Worm (Caenorhabditis elegans) whole organism, L2 larva: Measurements from ENCODE around the gene Y102A11A.2.

Experiments
- F13H6.1 ChIP-seq: sonication (generic microtip); optimal IDR thresholded peaks from 2 replicates; lab custom pipeline; 2016; ENCODE audit warnings: missing genetic modification characterization, missing compliant biosample characterization
- R02D3.7 ChIP-seq: fragments of 150-350 bp; optimal IDR thresholded peaks from 2 replicates; lab custom pipeline; 2014; ENCODE audit warnings: missing biosample characterization, missing genetic modification characterization
- Y55F3AM.14 ChIP-seq: fragments of 200-800 bp; sonication (Bioruptor generic); optimal IDR thresholded peaks from 2 replicates; lab custom pipeline; 2018; ENCODE audit warnings: mild to moderate bottlenecking, missing genetic modification characterization, missing compliant biosample characterization
- ZK546.5 ChIP-seq: sonication (generic microtip); optimal IDR thresholded peaks from 2 replicates; lab custom pipeline; 2017; ENCODE audit warnings: missing biosample characterization, missing genetic modification characterization
- alr-1 ChIP-seq: fragments of 150-350 bp; optimal IDR thresholded peaks from 2 replicates; lab custom pipeline; 2014; ENCODE audit warnings: missing biosample characterization, missing genetic modification characterization
- aly-2 ChIP-seq: fragments of 150-350 bp; optimal IDR thresholded peaks from 2 replicates; lab custom pipeline; 2014; ENCODE audit warnings: missing biosample characterization, missing genetic modification characterization
- ama-1 ChIP-seq: fragments of 150-350 bp; optimal IDR thresholded peaks from 2 replicates; lab custom pipeline; 2018; ENCODE audit warnings: inconsistent platforms
- blmp-1 ChIP-seq: sonication (generic microtip); optimal IDR thresholded peaks from 2 replicates; lab custom pipeline; 2017; ENCODE audit warnings: missing genetic modification characterization, mild to moderate bottlenecking, missing compliant biosample characterization, antibody characterized with exemption, moderate library complexity; ENCODE audit not compliant: insufficient read depth
- ceh-16 ChIP-seq: fragments of 150-350 bp; optimal IDR thresholded peaks from 2 replicates; lab custom pipeline; 2014; ENCODE audit warnings: missing biosample characterization, missing genetic modification characterization
- crh-2 ChIP-seq: sonication (generic microtip); optimal IDR thresholded peaks from 2 replicates; lab custom pipeline; 2017; ENCODE audit warnings: missing biosample characterization, missing genetic modification characterization
- dmd-4 ChIP-seq: sonication (generic microtip); optimal IDR thresholded peaks from 2 replicates; lab custom pipeline; 2017; ENCODE audit warnings: missing biosample characterization, missing genetic modification characterization
- egl-27 ChIP-seq: sonication (generic microtip); optimal IDR thresholded peaks from 3 replicates; lab custom pipeline; 2017; ENCODE audit warnings: missing biosample characterization, missing genetic modification reagents, missing genetic modification characterization
- elt-3 ChIP-seq: sonication (generic microtip); optimal IDR thresholded peaks from 2 replicates; lab custom pipeline; 2017; ENCODE audit warnings: missing biosample characterization, missing genetic modification characterization
- gmeb-1 ChIP-seq: fragments of 150-350 bp; optimal IDR thresholded peaks from 2 replicates; lab custom pipeline; 2014; ENCODE audit warnings: missing biosample characterization, missing genetic modification characterization
- lin-11 ChIP-seq: fragments of 150-350 bp; sonication (generic microtip); optimal IDR thresholded peaks from 2 replicates; lab custom pipeline; 2014; ENCODE audit warnings: missing biosample characterization, missing genetic modification characterization, inconsistent platforms, mixed read lengths
- mbf-1 ChIP-seq: sonication (generic microtip); optimal IDR thresholded peaks from 2 replicates; lab custom pipeline; 2017; ENCODE audit warnings: missing biosample characterization, missing genetic modification characterization
- nhr-11 ChIP-seq: fragments of 150-350 bp; optimal IDR thresholded peaks from 2 replicates; lab custom pipeline; 2014; ENCODE audit warnings: missing biosample characterization, missing genetic modification characterization
- nhr-12 ChIP-seq: fragments of 150-350 bp; optimal IDR thresholded peaks from 2 replicates; lab custom pipeline; 2014; ENCODE audit warnings: missing biosample characterization, missing genetic modification characterization
- nhr-129 ChIP-seq: fragments of 150-350 bp; optimal IDR thresholded peaks from 2 replicates; lab custom pipeline; 2014; ENCODE audit warnings: missing biosample characterization, missing genetic modification characterization
- nhr-21 ChIP-seq: fragments of 150-350 bp; optimal IDR thresholded peaks from 2 replicates; lab custom pipeline; 2014; ENCODE audit warnings: missing biosample characterization, missing genetic modification characterization
- nhr-23 ChIP-seq: fragments of 150-350 bp; optimal IDR thresholded peaks from 2 replicates; lab custom pipeline; 2014; ENCODE audit warnings: missing biosample characterization, missing genetic modification reagents, missing genetic modification characterization
- nhr-25 ChIP-seq: fragments of 150-350 bp; sonication (generic microtip); optimal IDR thresholded peaks from 3 replicates; lab custom pipeline; 2014; ENCODE audit warnings: missing biosample characterization, missing genetic modification characterization
- nhr-6 ChIP-seq: fragments of 150-350 bp; optimal IDR thresholded peaks from 2 replicates; lab custom pipeline; 2014; ENCODE audit warnings: missing biosample characterization, missing genetic modification characterization
- nhr-77 ChIP-seq: fragments of 150-350 bp; optimal IDR thresholded peaks from 2 replicates; lab custom pipeline; 2014; ENCODE audit warnings: missing biosample characterization, missing genetic modification characterization
- peb-1 ChIP-seq: fragments of 150-350 bp; optimal IDR thresholded peaks from 2 replicates; lab custom pipeline; 2014; ENCODE audit warnings: missing biosample characterization, missing genetic modification characterization
- sma-3 ChIP-seq: sonication (generic microtip); optimal IDR thresholded peaks from 2 replicates; lab custom pipeline; 2016; ENCODE audit warnings: missing genetic modification reagents, missing genetic modification characterization, missing compliant biosample characterization
- snpc-4 ChIP-seq: fragments of 150-350 bp; optimal IDR thresholded peaks from 2 replicates; lab custom pipeline; 2014; ENCODE audit warnings: missing biosample characterization, missing genetic modification characterization
- unc-39 ChIP-seq: fragments of 150-350 bp; optimal IDR thresholded peaks from 2 replicates; lab custom pipeline; 2014; ENCODE audit warnings: missing biosample characterization, missing genetic modification characterization
- unc-55 ChIP-seq: fragments of 150-350 bp; sonication (generic microtip); optimal IDR thresholded peaks from 3 replicates; lab custom pipeline; 2014; ENCODE audit warnings: missing biosample characterization, missing genetic modification reagents, missing genetic modification characterization
- unc-62 ChIP-seq: fragments of 150-350 bp; optimal IDR thresholded peaks from 2 replicates; lab custom pipeline; 2014; ENCODE audit warnings: missing biosample characterization, missing genetic modification reagents, missing genetic modification characterization
- ztf-11 ChIP-seq: sonication (generic microtip); optimal IDR thresholded peaks from 2 replicates; lab custom pipeline; 2017; ENCODE audit warnings: missing biosample characterization, missing genetic modification characterization
- ztf-4 ChIP-seq: fragments of 150-350 bp; optimal IDR thresholded peaks from 2 replicates; lab custom pipeline; 2014; ENCODE audit warnings: missing biosample characterization, missing genetic modification characterization

The Y102A11A.2 gene

DNA sequence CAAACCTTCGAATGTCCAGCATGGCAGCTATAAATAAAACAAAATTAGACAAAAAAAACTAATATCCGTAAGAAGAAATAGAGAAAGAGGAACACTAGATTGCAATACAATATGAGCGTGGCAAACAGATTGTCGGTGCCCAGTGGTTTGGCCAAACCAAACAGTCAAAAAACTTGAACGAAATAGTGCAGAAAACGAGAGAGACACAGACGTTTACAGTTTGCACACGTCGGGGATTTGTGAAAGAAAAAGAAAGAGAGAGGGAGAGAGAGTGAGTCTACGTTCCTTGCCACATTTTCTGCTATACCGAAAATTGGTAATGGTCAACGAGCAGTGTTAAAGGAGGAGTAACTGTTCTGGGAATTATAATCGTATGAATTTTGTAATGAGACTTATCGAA is 8.7 kb downstream of the Y102A11A.2 start, which contains the start of gene ergi-1:
TSS of gene ergi-1 (minus strand) at position 101 of the 400 bp plus-strand sequence.
- TF ChIP-seq snpc-4 (tag; lab: Kevin White, UChicago) (no peak), nhr-25 (no peak), ztf-4 (tag; lab: Kevin White, UChicago) (no peak), nhr-23 (tag; lab: Kevin White, UChicago) (no peak), unc-39 (tag; lab: Kevin White, UChicago) (no peak), unc-55 (GFP tag; lab: Kevin White, UChicago) (no peak), lin-11 (tag; lab: Kevin White, UChicago) (no peak), R02D3.7 (no peak), peb-1 (tag; lab: Kevin White, UChicago) (no peak), dmd-4 (tag; lab: Kevin White, UChicago) (no peak), Y55F3AM.14 (GFP tag; lab: Kevin White, UChicago) (no peak), unc-62 (GFP tag; lab: Kevin White, UChicago) (no peak), elt-3 (tag; lab: Kevin White, UChicago) (no peak), gmeb-1 (tag; lab: Kevin White, UChicago) (no peak), blmp-1 (tag; lab: Kevin White, UChicago) (no peak), crh-2 (tag; lab: Kevin White, UChicago) (no peak)

DNA sequence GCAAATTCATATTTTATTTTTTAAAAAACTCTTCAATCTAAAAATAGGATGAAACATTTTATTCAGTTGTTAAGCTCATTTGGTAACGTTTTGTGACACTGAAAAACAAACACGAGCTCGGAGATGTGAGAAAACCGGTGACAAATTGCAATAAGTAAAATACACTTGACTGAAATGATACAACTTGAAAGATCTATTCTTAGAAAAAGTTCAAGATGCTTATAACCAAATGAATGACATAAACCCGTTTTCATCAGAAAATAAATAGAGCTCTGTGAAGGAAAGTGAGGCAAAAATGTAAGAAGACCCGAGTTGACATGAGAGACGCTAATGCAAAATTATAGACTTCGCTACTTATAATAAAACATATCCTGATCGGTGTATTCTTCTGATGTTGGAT is 12.9 kb downstream of the Y102A11A.2 start, which contains the start of gene smex-2:
TSS of gene smex-2 (minus strand) at position 101 of the 400 bp plus-strand sequence.
- TF ChIP-seq nhr-21 (tag; lab: Kevin White, UChicago) (no peak), mbf-1 (tag; lab: Kevin White, UChicago) (no peak), nhr-77 (tag; lab: Kevin White, UChicago) (no peak), nhr-11 (no peak), sma-3 (GFP tag; lab: Kevin White, UChicago) (no peak)

DNA sequence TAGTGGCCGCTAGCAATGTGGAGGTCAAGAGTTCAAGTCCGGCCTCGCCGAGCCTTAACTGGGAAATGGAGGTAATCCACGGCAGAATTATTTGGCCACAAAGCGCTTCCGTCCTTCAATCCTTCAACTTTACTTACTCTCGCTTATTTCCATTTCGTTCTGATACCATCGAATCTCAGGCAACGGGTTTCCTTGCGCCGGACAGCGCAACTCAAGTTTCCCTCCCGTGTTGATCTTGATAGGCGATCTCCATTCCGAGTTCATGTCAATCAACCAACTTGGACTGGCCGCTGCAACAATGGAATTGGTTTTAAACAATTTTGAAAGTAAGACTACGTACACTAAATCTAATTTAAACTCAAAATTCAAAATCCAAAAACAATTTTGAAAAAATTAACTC is 14.4 kb downstream of the Y102A11A.2 start:
- TF ChIP-seq aly-2 (no peak), ceh-16 (tag; lab: Kevin White, UChicago) (peak; percentile 68)

DNA sequence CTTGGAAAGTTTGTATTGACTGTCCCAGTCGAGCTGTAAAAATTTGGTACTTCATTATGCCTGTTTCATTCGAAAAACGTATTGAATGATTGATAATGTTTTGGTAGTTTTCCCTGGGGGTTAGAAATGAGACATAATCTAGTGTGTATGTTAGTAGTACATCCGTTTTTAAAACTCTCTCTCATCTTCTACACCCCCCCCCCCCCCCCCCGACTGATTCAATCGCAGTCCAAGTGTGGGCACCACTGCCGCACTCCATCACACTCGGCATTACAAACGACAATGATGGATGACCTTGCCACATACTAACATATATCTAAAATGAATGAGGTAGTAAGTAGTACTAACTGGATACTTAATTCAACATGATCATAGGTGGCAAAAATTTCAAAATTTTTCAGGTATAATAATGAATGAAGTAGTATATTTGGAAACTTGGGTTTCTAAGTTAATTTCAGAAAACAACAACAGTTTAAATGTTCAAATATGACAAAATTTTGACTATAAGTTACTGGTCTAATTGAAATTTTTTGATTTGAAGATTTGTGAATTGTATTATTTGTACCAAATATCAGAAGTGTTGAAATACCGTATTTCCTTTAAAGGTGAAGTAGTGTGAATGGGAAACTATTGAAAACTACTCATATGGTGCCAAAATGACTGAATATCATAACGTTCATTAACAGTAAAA is 15.2 kb downstream of the Y102A11A.2 start:
- TF ChIP-seq ceh-16 (tag; lab: Kevin White, UChicago) (peak; percentile 17), peb-1 (tag; lab: Kevin White, UChicago) (no peak)

DNA sequence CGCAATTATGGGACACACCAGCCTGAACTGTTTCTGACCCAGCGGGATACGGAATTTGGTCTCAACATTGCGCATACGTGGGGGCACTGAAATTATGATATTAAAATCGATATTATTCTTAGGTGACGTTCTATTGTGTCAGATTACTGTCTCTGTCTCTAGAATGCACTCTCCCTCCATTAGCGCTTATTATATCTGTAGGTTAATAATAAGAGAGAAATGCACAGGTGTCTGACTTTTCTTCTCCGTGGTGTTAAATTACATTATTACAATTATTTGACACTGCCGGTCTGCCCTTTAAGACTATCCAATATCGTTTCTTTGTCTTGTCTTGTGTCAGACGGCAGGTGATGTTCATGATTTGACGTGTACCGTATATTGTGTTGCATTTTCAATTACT is 16.2 kb downstream of the Y102A11A.2 start:
- TF ChIP-seq F13H6.1 (tag; lab: Kevin White, UChicago) = no peak
- no peak for TF ChIP-seq ZK546.5 (tag; lab: Kevin White, UChicago)
- no peak for TF ChIP-seq ama-1 (lab: Kevin White, UChicago)
- TF ChIP-seq egl-27 (tag; lab: Kevin White, UChicago) = no peak
- TF ChIP-seq aly-2 = no peak
- no peak for TF ChIP-seq dmd-4 (tag; lab: Kevin White, UChicago)
- TF ChIP-seq alr-1 (tag; lab: Kevin White, UChicago) = no peak
- TF ChIP-seq nhr-6 (tag; lab: Kevin White, UChicago) = no peak
- TF ChIP-seq mbf-1 (tag; lab: Kevin White, UChicago) = no peak
- no peak for TF ChIP-seq nhr-11
- no peak for TF ChIP-seq elt-3 (tag; lab: Kevin White, UChicago)
- no peak for TF ChIP-seq ztf-11
- no peak for TF ChIP-seq lin-11 (tag; lab: Kevin White, UChicago)

DNA sequence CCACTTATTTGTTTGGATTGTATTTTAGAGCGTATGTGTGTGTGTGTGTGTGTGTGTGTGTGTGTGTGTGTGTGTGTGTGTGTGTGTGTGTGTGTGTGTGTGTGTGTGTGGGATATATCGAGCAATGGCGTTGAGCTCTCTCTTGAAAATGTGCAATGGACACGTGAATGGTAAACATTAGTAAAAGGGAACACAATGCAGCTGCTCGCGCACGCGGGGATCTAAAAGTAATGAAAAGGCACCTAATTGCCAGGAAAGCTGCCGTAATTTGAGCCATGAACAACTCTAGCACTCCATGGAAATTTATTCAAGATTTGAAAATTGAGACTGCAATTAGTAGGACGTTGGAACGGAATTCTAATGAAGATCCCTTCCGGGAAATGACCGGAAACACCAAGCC is 16.8 kb downstream of the Y102A11A.2 start:
- TF ChIP-seq lin-11 (tag; lab: Kevin White, UChicago) (peak; percentile 7), nhr-12 (tag; lab: Kevin White, UChicago) (no peak), mbf-1 (tag; lab: Kevin White, UChicago) (no peak), egl-27 (tag; lab: Kevin White, UChicago) (no peak), nhr-129 (tag; lab: Kevin White, UChicago) (peak; percentile 35), Y55F3AM.14 (GFP tag; lab: Kevin White, UChicago) (peak; percentile 13)
